Worm (Caenorhabditis elegans): Measurements from ENCODE around the gene gsp-1.
A peak's percentile ranks its signal among the peaks of the same experiment; 100 is the strongest.

Gene gsp-1

ce11 chrV:10729456-10729904 lies 47.3 kb downstream of the gsp-1 start (continued):
- TF ChIP-seq nhr-28 (tag; optimal IDR thresholded peaks at IDR 0.05): peak; percentile 99
- no peak for TF ChIP-seq ceh-82 (tag; optimal IDR thresholded peaks at IDR 0.05)
- TF ChIP-seq ceh-32 (tag; optimal IDR thresholded peaks at IDR 0.05; ENCODE audit: poor library complexity): no peak
- TF ChIP-seq daf-8 (GFP tag; IDR thresholded peaks at IDR 0.05): no peak
- no peak for TF ChIP-seq zfp-3 (GFP tag; conservative IDR thresholded peaks at IDR 0.05)
- no peak for TF ChIP-seq dmd-9 (GFP tag; IDR thresholded peaks at IDR 0.05)
- no peak for TF ChIP-seq egl-43 (GFP tag; IDR thresholded peaks at IDR 0.05)
- no peak for TF ChIP-seq Y75B8A.6 (GFP tag; IDR thresholded peaks at IDR 0.05)
- no peak for TF ChIP-seq dmd-8 (GFP tag; IDR thresholded peaks at IDR 0.05)
- no peak for TF ChIP-seq mxl-2 (GFP tag; conservative IDR thresholded peaks at IDR 0.05)
- TF ChIP-seq nhr-11 (tag; optimal IDR thresholded peaks at IDR 0.05): no peak
- TF ChIP-seq set-16 (GFP tag; IDR thresholded peaks at IDR 0.05): no peak
- TF ChIP-seq egl-27 (tag; optimal IDR thresholded peaks at IDR 0.05): no peak
- peak in 1 of 2 experiments; percentile 47 for TF ChIP-seq lsy-2 (tag; optimal IDR thresholded peaks at IDR 0.05)
- TF ChIP-seq ceh-62 (tag; optimal IDR thresholded peaks at IDR 0.05): no peak
- no peak for TF ChIP-seq unc-130 (GFP tag; optimal IDR thresholded peaks at IDR 0.05)
- no peak for TF ChIP-seq madf-5 (GFP tag; IDR thresholded peaks at IDR 0.05)
- no peak for TF ChIP-seq daf-16 (GFP tag; optimal IDR thresholded peaks at IDR 0.05)
- TF ChIP-seq daf-16 (tag; optimal IDR thresholded peaks at IDR 0.05): peak; percentile 80
- TF ChIP-seq R02D3.7 (tag; optimal IDR thresholded peaks at IDR 0.05): no peak
- TF ChIP-seq mxl-3 (GFP tag; optimal IDR thresholded peaks at IDR 0.05): peak; percentile 75
- no peak for TF ChIP-seq sdz-12 (GFP tag; optimal IDR thresholded peaks at IDR 0.05)
- TF ChIP-seq jun-1 (tag; optimal IDR thresholded peaks at IDR 0.05): no peak
- TF ChIP-seq zip-11 (GFP tag; IDR thresholded peaks at IDR 0.05): no peak
- TF ChIP-seq Y5F2A.4 (GFP tag; optimal IDR thresholded peaks at IDR 0.05): no peak
- 0 out of 2 replicates have a peak, but pooled peaks have one; percentile 6 for TF ChIP-seq php-3 (GFP tag; IDR thresholded peaks at IDR 0.05)
- no peak for TF ChIP-seq T26A8.4 (GFP tag; IDR thresholded peaks at IDR 0.05)
- no peak for TF ChIP-seq Y105C5A.15 (GFP tag; IDR thresholded peaks at IDR 0.05)
- no peak for TF ChIP-seq lin-38 (GFP tag; IDR thresholded peaks at IDR 0.05)
- 0 out of 2 replicates have a peak, but pooled peaks have one; percentile 21 for TF ChIP-seq hmg-1.1 (GFP tag; IDR thresholded peaks at IDR 0.05)
- no peak for TF ChIP-seq madf-9 (GFP tag; conservative IDR thresholded peaks at IDR 0.05)
- TF ChIP-seq mdt-29 (GFP tag; IDR thresholded peaks at IDR 0.05): no peak
- TF ChIP-seq pqm-1 (tag; optimal IDR thresholded peaks at IDR 0.05): peak; percentile 84
- TF ChIP-seq nhr-42 (GFP tag; IDR thresholded peaks at IDR 0.05): no peak
- TF ChIP-seq unc-39 (tag; optimal IDR thresholded peaks at IDR 0.05): no peak
- TF ChIP-seq nhr-41 (GFP tag; IDR thresholded peaks at IDR 0.05): no peak
- TF ChIP-seq vab-7 (GFP tag; IDR thresholded peaks at IDR 0.05): no peak
- TF ChIP-seq daf-12 (tag; optimal IDR thresholded peaks at IDR 0.05): no peak
- TF ChIP-seq aha-1 (tag): no peak
- peak in 1 of 2 experiments; percentile 10 for TF ChIP-seq hif-1 (tag; optimal IDR thresholded peaks at IDR 0.05)
- no peak for TF ChIP-seq spr-3 (GFP tag; optimal IDR thresholded peaks at IDR 0.05)
- TF ChIP-seq F49E8.2 (tag; optimal IDR thresholded peaks at IDR 0.05; ENCODE audit: borderline replicate concordance): no peak
- no peak for TF ChIP-seq spr-1 (tag; optimal IDR thresholded peaks at IDR 0.05)
- TF ChIP-seq lin-29 (GFP tag; IDR thresholded peaks at IDR 0.05): no peak
- TF ChIP-seq mep-1 (tag; optimal IDR thresholded peaks at IDR 0.05): peak; percentile 42
- no peak for TF ChIP-seq nhr-111 (GFP tag; optimal IDR thresholded peaks at IDR 0.05)
- no peak for TF ChIP-seq ces-1 (GFP tag; optimal IDR thresholded peaks at IDR 0.05)
- TF ChIP-seq nhr-76 (tag; optimal IDR thresholded peaks at IDR 0.05): no peak
- peak; percentile 14 for TF ChIP-seq nhr-77 (tag; optimal IDR thresholded peaks at IDR 0.05)
- TF ChIP-seq nhr-102 (tag; optimal IDR thresholded peaks at IDR 0.05): peak; percentile 39
- TF ChIP-seq rbr-2 (tag; optimal IDR thresholded peaks at IDR 0.05): no peak
- peak; percentile 43 for TF ChIP-seq dve-1 (tag; optimal IDR thresholded peaks at IDR 0.05; ENCODE audit: insufficient read depth)

All from whole organism, L4 larva.